Worm (Caenorhabditis elegans) whole organism, L2 larva: ENCODE data around the gene C39B10.7.

Experiments used
- alr-1 ChIP-seq: fragments of 150-350 bp; optimal IDR thresholded peaks from 2 replicates; lab custom pipeline; 2014; ENCODE audit warnings: missing biosample characterization, missing genetic modification characterization
- ceh-82 ChIP-seq: fragments of 150-350 bp; optimal IDR thresholded peaks from 2 replicates; lab custom pipeline; 2014; ENCODE audit warnings: missing biosample characterization, missing genetic modification characterization
- lin-13 ChIP-seq: fragments of 150-350 bp; optimal IDR thresholded peaks from 2 replicates; lab custom pipeline; 2014; ENCODE audit warnings: missing biosample characterization, missing genetic modification reagents, missing genetic modification characterization
- mdl-1 ChIP-seq, 2 experiments: fragments of 150-350 bp in 1 of 2; sonication (generic microtip) in 1 of 2; optimal IDR thresholded peaks; 2 replicates each; lab custom pipeline; 2017; ENCODE audit warnings: missing biosample characterization in 2 of 2, missing genetic modification characterization in 2 of 2
- nhr-11 ChIP-seq: fragments of 150-350 bp; optimal IDR thresholded peaks from 2 replicates; lab custom pipeline; 2014; ENCODE audit warnings: missing biosample characterization, missing genetic modification characterization
- nhr-129 ChIP-seq: fragments of 150-350 bp; optimal IDR thresholded peaks from 2 replicates; lab custom pipeline; 2014; ENCODE audit warnings: missing biosample characterization, missing genetic modification characterization
- nhr-237 ChIP-seq: fragments of 150-350 bp; optimal IDR thresholded peaks from 2 replicates; lab custom pipeline; 2014; ENCODE audit warnings: missing biosample characterization, missing genetic modification characterization
- sma-9 ChIP-seq, 2 experiments: fragments of 150-350 bp in 1 of 2; sonication (generic microtip) in 1 of 2; optimal IDR thresholded peaks; 2 replicates each; lab custom pipeline; 2014 to 2016; ENCODE audit warnings: missing genetic modification characterization in 2 of 2, mild to moderate bottlenecking in 1 of 2, missing biosample characterization in 1 of 2, missing compliant biosample characterization in 1 of 2, missing genetic modification reagents in 1 of 2, moderate library complexity in 1 of 2
- unc-62 ChIP-seq: fragments of 150-350 bp; optimal IDR thresholded peaks from 2 replicates; lab custom pipeline; 2014; ENCODE audit warnings: missing biosample characterization, missing genetic modification reagents, missing genetic modification characterization
- zag-1 ChIP-seq: fragments of 150-350 bp; optimal IDR thresholded peaks from 2 replicates; lab custom pipeline; 2014; ENCODE audit warnings: missing biosample characterization, missing genetic modification characterization
- ztf-11 ChIP-seq: sonication (generic microtip); optimal IDR thresholded peaks from 2 replicates; lab custom pipeline; 2017; ENCODE audit warnings: missing biosample characterization, missing genetic modification characterization
- ztf-4 ChIP-seq: fragments of 150-350 bp; optimal IDR thresholded peaks from 2 replicates; lab custom pipeline; 2014; ENCODE audit warnings: missing biosample characterization, missing genetic modification characterization

ce11 chrX:10446982-10447381 lies 29.7 kb upstream of the C39B10.7 start, which contains the start of gene C39B10.5:
- TF ChIP-seq alr-1 (tag; lab: Kevin White, UChicago) (no peak), lin-13 (GFP tag; lab: Kevin White, UChicago) (no peak), nhr-11 (no peak), nhr-129 (no peak), nhr-237 (tag; lab: Kevin White, UChicago) (no peak), ceh-82 (tag; lab: Kevin White, UChicago) (no peak), sma-9 (GFP tag; optimal IDR thresholded peaks at IDR 0.05; lab: Kevin White, UChicago) (no peak), sma-9 (tag; optimal IDR thresholded peaks at IDR 0.05; lab: Kevin White, UChicago) (no peak), mdl-1 (tag; optimal IDR thresholded peaks at IDR 0.05; lab: Kevin White, UChicago) (no peak), unc-62 (no peak), zag-1 (tag; lab: Kevin White, UChicago) (no peak), ztf-11 (no peak), ztf-4 (no peak)
